Worm (Caenorhabditis elegans): ENCODE data around the gene H40L08.9.

ce11 chrX:15076909-15077308 is 629 bp upstream of the H40L08.9 start:
- no peak for TF ChIP-seq ztf-3 (GFP tag; optimal IDR thresholded peaks at IDR 0.05)
- no peak for TF ChIP-seq Y53G8AR.9 (GFP tag; conservative IDR thresholded peaks at IDR 0.05)
- TF ChIP-seq pha-4 (tag; optimal IDR thresholded peaks at IDR 0.05) = no peak
- TF ChIP-seq snpc-4 (GFP tag; optimal IDR thresholded peaks at IDR 0.05) = no peak
- no peak for TF ChIP-seq snpc-4 (tag; optimal IDR thresholded peaks at IDR 0.05)

Measured in whole organism, young adult.